Worm (Caenorhabditis elegans): ENCODE data around the gene hpo-40.

Gene hpo-40

ce11 chrV:10239861-10240260 lies 27.1 kb downstream of the hpo-40 start, which contains the start of gene fipr-8:
fipr-8 (minus strand) TSS chrV:10239961.
- TF ChIP-seq attf-4 (tag; optimal IDR thresholded peaks at IDR 0.05) (no peak), lsy-2 (tag; optimal IDR thresholded peaks at IDR 0.05) (no peak), nhr-42 (GFP tag; IDR thresholded peaks at IDR 0.05) (no peak), daf-19 (GFP tag; conservative IDR thresholded peaks at IDR 0.05) (no peak), hmg-1.1 (GFP tag; IDR thresholded peaks at IDR 0.05) (no peak), nhr-11 (tag; optimal IDR thresholded peaks at IDR 0.05) (no peak), sdz-12 (GFP tag; optimal IDR thresholded peaks at IDR 0.05) (no peak), mdl-1 (tag; optimal IDR thresholded peaks at IDR 0.05) (no peak), nhr-76 (tag; optimal IDR thresholded peaks at IDR 0.05) (no peak), ZK337.2 (GFP tag; IDR thresholded peaks at IDR 0.05) (no peak), unc-130 (GFP tag; optimal IDR thresholded peaks at IDR 0.05) (no peak), jun-1 (tag; optimal IDR thresholded peaks at IDR 0.05) (no peak), madf-9 (GFP tag; conservative IDR thresholded peaks at IDR 0.05) (no peak), Y75B8A.6 (GFP tag; IDR thresholded peaks at IDR 0.05) (no peak), zfp-3 (GFP tag; conservative IDR thresholded peaks at IDR 0.05) (no peak), dpl-1 (GFP tag; optimal IDR thresholded peaks at IDR 0.05) (no peak), hlh-30 (tag; optimal IDR thresholded peaks at IDR 0.05; ENCODE audit: insufficient read depth) (no peak)

ce11 chrV:10241121-10241803 lies 28.5 kb downstream of the hpo-40 start, which contains the start of the genes C12D8.21 and col-148:
C12D8.21 (minus strand) TSS chrV:10241188.
col-148 (plus strand) TSS chrV:10241753.
- TF ChIP-seq aha-1 (tag) (peak; percentile 2), unc-39 (tag; optimal IDR thresholded peaks at IDR 0.05) (no peak)

- TF ChIP-seq lim-7 (GFP tag; IDR thresholded peaks at IDR 0.05) (no peak), aly-2 (tag; optimal IDR thresholded peaks at IDR 0.05) (no peak), unc-62 (GFP tag; optimal IDR thresholded peaks at IDR 0.05 in 1 of 2) (peak in 1 of 2 experiments; percentile 24), unc-62 (tag; optimal IDR thresholded peaks at IDR 0.05) (no peak)
Measured at ce11 chrV:10243105-10243504, 30.4 kb downstream of the hpo-40 start, which contains the start of gene C12D8.9. C12D8.9 (minus strand) TSS chrV:10243205.

ce11 chrV:10244018-10244720 lies 31.4 kb downstream of the hpo-40 start:
- TF ChIP-seq duxl-1 (tag; optimal IDR thresholded peaks at IDR 0.05; ENCODE audit: poor library complexity) (no peak), dve-1 (tag; optimal IDR thresholded peaks at IDR 0.05; ENCODE audit: insufficient read depth) (peak; percentile 57), arid-1 (GFP tag; conservative IDR thresholded peaks at IDR 0.05) (no peak), nhr-28 (tag; optimal IDR thresholded peaks at IDR 0.05) (peak; percentile 67), daf-16 (GFP tag; optimal IDR thresholded peaks at IDR 0.05) (no peak), daf-16 (tag; optimal IDR thresholded peaks at IDR 0.05) (peak; percentile 73), pqm-1 (tag; optimal IDR thresholded peaks at IDR 0.05) (peak; percentile 50), dmd-6 (GFP tag; IDR thresholded peaks at IDR 0.05) (peak; percentile 18; the same call in 1 of the 2 replicates), php-3 (GFP tag; IDR thresholded peaks at IDR 0.05) (peak; percentile 86), hlh-30 (tag; optimal IDR thresholded peaks at IDR 0.05; ENCODE audit: insufficient read depth) (peak; percentile 20), mdl-1 (tag; optimal IDR thresholded peaks at IDR 0.05) (peak in 1 of 2 experiments; percentile 5), hlh-11 (tag; optimal IDR thresholded peaks at IDR 0.05) (peak; percentile 34)

All from whole organism, L4 larva.